Fruit fly (Drosophila melanogaster): Measurements from ENCODE around the gene Elp1.

Gene Elp1

DNA sequence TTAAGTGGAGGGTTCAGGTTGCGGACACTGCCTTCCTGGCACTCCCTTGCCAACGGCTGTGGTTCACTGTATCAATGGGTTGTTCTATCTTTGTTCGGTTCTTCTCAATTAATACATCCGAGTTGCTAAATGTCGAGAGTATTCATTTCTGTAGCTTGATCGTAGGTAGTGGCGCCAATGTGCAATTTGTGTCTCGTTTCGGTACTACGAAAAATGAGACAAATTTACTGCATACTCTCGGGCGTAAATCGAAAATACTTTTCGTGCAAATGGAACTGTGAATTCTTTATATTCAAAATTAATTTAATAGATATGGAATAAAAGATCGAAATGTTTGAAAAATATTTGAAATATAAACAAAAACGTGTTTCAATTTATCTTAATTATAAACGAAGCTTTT is 14.7 kb downstream of the Elp1 start (continued):
- no peak for TF ChIP-seq tll (GFP tag; optimal IDR thresholded peaks at IDR 0.05)
- no peak for TF ChIP-seq CG6654 (GFP tag; optimal IDR thresholded peaks at IDR 0.05)
- TF ChIP-seq CTCF (GFP tag; optimal IDR thresholded peaks at IDR 0.05) = peak; percentile 97
- TF ChIP-seq CG31441 (GFP tag; IDR thresholded peaks at IDR 0.05) = no peak
- TF ChIP-seq mld (GFP tag; IDR thresholded peaks at IDR 0.05; ENCODE audit: partially characterized antibody) = no peak
- no peak for TF ChIP-seq Mad (GFP tag; optimal IDR thresholded peaks at IDR 0.05)
- TF ChIP-seq da (GFP tag; optimal IDR thresholded peaks at IDR 0.05) = no peak
- no peak for TF ChIP-seq Hr51 (GFP tag; optimal IDR thresholded peaks at IDR 0.05)
- TF ChIP-seq pros (GFP tag; optimal IDR thresholded peaks at IDR 0.05) = no peak
- no peak for TF ChIP-seq Scr (GFP tag; IDR thresholded peaks at IDR 0.05; ENCODE audit: partially characterized antibody)
- TF ChIP-seq CG15601 (tag; optimal IDR thresholded peaks at IDR 0.05) = no peak
- no peak for TF ChIP-seq luna (GFP tag; optimal IDR thresholded peaks at IDR 0.05)

DNA sequence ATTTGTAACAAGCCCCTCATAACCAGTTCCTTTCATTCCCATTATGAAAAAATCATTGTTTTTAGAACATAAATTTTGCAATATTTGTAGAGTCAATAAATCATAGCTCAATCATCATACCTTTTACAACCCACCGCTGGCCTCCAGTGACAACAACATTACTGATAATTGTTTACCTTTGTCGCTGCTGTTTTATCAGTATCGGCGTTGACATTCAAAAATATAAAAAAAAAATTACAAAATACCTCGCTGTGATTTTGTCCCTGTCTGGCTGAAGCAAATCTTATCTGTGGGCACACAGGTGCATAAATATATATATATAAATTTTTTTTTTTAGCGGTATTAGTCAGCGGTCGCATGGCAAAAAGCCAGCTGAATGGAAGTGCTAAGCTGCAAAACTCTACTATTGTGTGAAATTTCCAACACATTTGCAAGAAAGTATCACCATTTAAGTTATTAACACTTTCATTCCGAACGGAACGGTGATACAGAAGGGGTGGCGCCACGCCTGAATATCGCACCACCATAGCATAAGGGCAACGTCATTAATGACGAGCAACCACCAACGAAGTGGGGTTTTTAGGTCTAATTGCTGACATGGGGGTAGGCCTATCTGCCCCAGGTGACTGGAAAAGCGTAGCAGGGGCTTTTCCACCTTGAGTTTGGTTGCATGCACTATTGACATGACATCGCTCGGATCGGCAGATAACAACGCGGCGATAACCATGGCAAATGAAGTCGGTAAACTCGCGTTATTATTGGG is 15.3 kb downstream of the Elp1 start:
- TF ChIP-seq Hr78 (GFP tag; optimal IDR thresholded peaks at IDR 0.05) (peak in 1 of 2 experiments; percentile 63), CG12391 (tag; optimal IDR thresholded peaks at IDR 0.05) (peak; percentile 3), CG30020 (tag; optimal IDR thresholded peaks at IDR 0.05) (no peak), sens (GFP tag) (peak; percentile 65), CG15514 (GFP tag; optimal IDR thresholded peaks at IDR 0.05) (peak; percentile 38), shn (GFP tag; optimal IDR thresholded peaks at IDR 0.05) (no peak), sd (tag; optimal IDR thresholded peaks at IDR 0.05) (peak; percentile 85), CG13296 (GFP tag; optimal IDR thresholded peaks at IDR 0.05) (peak; percentile 75), ftz-f1 (GFP tag; optimal IDR thresholded peaks at IDR 0.05) (peak; percentile 40), MBD-R2 (GFP tag; IDR thresholded peaks at IDR 0.05) (no peak), wdn (GFP tag; IDR thresholded peaks at IDR 0.05) (no peak), lbe (GFP tag; optimal IDR thresholded peaks at IDR 0.05) (peak; percentile 45), slp2 (GFP tag; optimal IDR thresholded peaks at IDR 0.05) (no peak), odd (GFP tag; optimal IDR thresholded peaks at IDR 0.05) (peak; percentile 43), unpg (GFP tag; optimal IDR thresholded peaks at IDR 0.05) (peak; percentile 4), Mad (GFP tag; optimal IDR thresholded peaks at IDR 0.05) (no peak), Adf1 (GFP tag; IDR thresholded peaks at IDR 0.05) (no peak; the same call in 1 of the 2 replicates), lab (GFP tag; optimal IDR thresholded peaks at IDR 0.05) (peak; percentile 42), CG15269 (tag; optimal IDR thresholded peaks at IDR 0.05) (peak; percentile 27), tx (GFP tag; optimal IDR thresholded peaks at IDR 0.05) (no peak), Fer1 (GFP tag; optimal IDR thresholded peaks at IDR 0.05) (peak; percentile 39), eyg (GFP tag; optimal IDR thresholded peaks at IDR 0.05) (no peak), sens-2 (GFP tag; IDR thresholded peaks at IDR 0.05) (0 out of 2 replicates have a peak, but pooled peaks have one; percentile 21), CG13894 (tag; optimal IDR thresholded peaks at IDR 0.05) (peak; percentile 11), GATAe (GFP tag; conservative IDR thresholded peaks at IDR 0.05) (peak; percentile 78), CG32772 (GFP tag; IDR thresholded peaks at IDR 0.05) (no peak), Hmr (GFP tag; optimal IDR thresholded peaks at IDR 0.05) (peak; percentile 43), Atf-2 (GFP tag; optimal IDR thresholded peaks at IDR 0.05) (no peak), CG14050 (GFP tag; IDR thresholded peaks at IDR 0.05) (no peak), CG10543 (GFP tag; optimal IDR thresholded peaks at IDR 0.05) (peak; percentile 25), mam (GFP tag; optimal IDR thresholded peaks at IDR 0.05) (no peak), CG17359 (tag; optimal IDR thresholded peaks at IDR 0.05) (peak; percentile 34), chm (GFP tag; IDR thresholded peaks at IDR 0.05) (no peak), CG2678 (tag; optimal IDR thresholded peaks at IDR 0.05) (peak; percentile 42), abd-A (tag; optimal IDR thresholded peaks at IDR 0.05) (no peak), CG32767 (GFP tag; IDR thresholded peaks at IDR 0.05) (no peak), mirr (GFP tag; optimal IDR thresholded peaks at IDR 0.05) (peak; percentile 82)
